Worm (Caenorhabditis elegans): Measurements from ENCODE around the gene pmp-1.

The pmp-1 gene

ce11 chrII:6860043-6860442, 23.5 kb downstream of the pmp-1 start:
- TF ChIP-seq lin-13 (tag; optimal IDR thresholded peaks at IDR 0.05) = no peak
- TF ChIP-seq ham-2 (GFP tag; optimal IDR thresholded peaks at IDR 0.05) = no peak
- no peak for TF ChIP-seq elt-1 (tag; optimal IDR thresholded peaks at IDR 0.05; ENCODE audit: borderline replicate concordance, insufficient read depth)
- TF ChIP-seq zip-8 (tag; optimal IDR thresholded peaks at IDR 0.05) = no peak
- no peak for TF ChIP-seq nhr-2 (tag; optimal IDR thresholded peaks at IDR 0.05)
- no peak for TF ChIP-seq ces-1 (GFP tag; optimal IDR thresholded peaks at IDR 0.05)
- TF ChIP-seq sem-2 (GFP tag; optimal IDR thresholded peaks at IDR 0.05) = no peak
- no peak for TF ChIP-seq unc-39 (tag; optimal IDR thresholded peaks at IDR 0.05)
- TF ChIP-seq flh-1 (GFP tag; optimal IDR thresholded peaks at IDR 0.05) = no peak
- no peak for TF ChIP-seq ceh-39 (tag; optimal IDR thresholded peaks at IDR 0.05)

ce11 chrII:6858835-6859234, 24.7 kb downstream of the pmp-1 start:
- TF ChIP-seq snpc-4 (tag; optimal IDR thresholded peaks at IDR 0.05) (no peak), sem-2 (GFP tag; optimal IDR thresholded peaks at IDR 0.05) (no peak), ceh-83 (GFP tag; optimal IDR thresholded peaks at IDR 0.05) (no peak), blmp-1 (tag; optimal IDR thresholded peaks at IDR 0.05) (no peak), nhr-28 (tag; optimal IDR thresholded peaks at IDR 0.05) (no peak), tbx-8 (GFP tag; optimal IDR thresholded peaks at IDR 0.05) (no peak), mep-1 (tag; optimal IDR thresholded peaks at IDR 0.05) (peak; percentile 17), bed-3 (GFP tag; optimal IDR thresholded peaks at IDR 0.05) (no peak), lsy-2 (tag; optimal IDR thresholded peaks at IDR 0.05) (no peak), ceh-43 (GFP tag; optimal IDR thresholded peaks at IDR 0.05) (no peak), ztf-11 (tag; optimal IDR thresholded peaks at IDR 0.05) (no peak), unc-62 (GFP tag; optimal IDR thresholded peaks at IDR 0.05) (peak; percentile 57), zip-8 (tag; optimal IDR thresholded peaks at IDR 0.05) (no peak), unc-39 (tag; optimal IDR thresholded peaks at IDR 0.05) (no peak), unc-120 (tag; optimal IDR thresholded peaks at IDR 0.05; ENCODE audit: poor library complexity, severe bottlenecking) (peak; percentile 38), lin-32 (GFP tag; optimal IDR thresholded peaks at IDR 0.05) (no peak), nhr-76 (tag; optimal IDR thresholded peaks at IDR 0.05) (no peak), mab-5 (tag; optimal IDR thresholded peaks at IDR 0.05) (no peak), ham-2 (GFP tag; optimal IDR thresholded peaks at IDR 0.05) (peak; percentile 46), elt-3 (tag; optimal IDR thresholded peaks at IDR 0.05) (no peak), flh-1 (GFP tag; optimal IDR thresholded peaks at IDR 0.05) (no peak), sptf-1 (tag; optimal IDR thresholded peaks at IDR 0.05) (peak; percentile 71), pha-4 (tag; optimal IDR thresholded peaks at IDR 0.05) (peak; percentile 75), cnd-1 (tag; optimal IDR thresholded peaks at IDR 0.05) (no peak), drap-1 (GFP tag; optimal IDR thresholded peaks at IDR 0.05) (peak; percentile 15), elt-1 (tag; optimal IDR thresholded peaks at IDR 0.05; ENCODE audit: borderline replicate concordance, insufficient read depth) (no peak), mls-2 (tag; optimal IDR thresholded peaks at IDR 0.05) (peak; percentile 80), nhr-237 (tag; optimal IDR thresholded peaks at IDR 0.05) (peak; percentile 30), nhr-2 (tag; optimal IDR thresholded peaks at IDR 0.05) (no peak), ceh-39 (tag; optimal IDR thresholded peaks at IDR 0.05) (no peak), M03D4.4 (tag; optimal IDR thresholded peaks at IDR 0.05) (peak; percentile 28), hlh-1 (tag; optimal IDR thresholded peaks at IDR 0.05) (peak; percentile 10), lin-13 (tag; optimal IDR thresholded peaks at IDR 0.05) (peak; percentile 62), nhr-12 (tag; optimal IDR thresholded peaks at IDR 0.05) (no peak), ces-1 (GFP tag; optimal IDR thresholded peaks at IDR 0.05) (peak; percentile 65)

DNA sequence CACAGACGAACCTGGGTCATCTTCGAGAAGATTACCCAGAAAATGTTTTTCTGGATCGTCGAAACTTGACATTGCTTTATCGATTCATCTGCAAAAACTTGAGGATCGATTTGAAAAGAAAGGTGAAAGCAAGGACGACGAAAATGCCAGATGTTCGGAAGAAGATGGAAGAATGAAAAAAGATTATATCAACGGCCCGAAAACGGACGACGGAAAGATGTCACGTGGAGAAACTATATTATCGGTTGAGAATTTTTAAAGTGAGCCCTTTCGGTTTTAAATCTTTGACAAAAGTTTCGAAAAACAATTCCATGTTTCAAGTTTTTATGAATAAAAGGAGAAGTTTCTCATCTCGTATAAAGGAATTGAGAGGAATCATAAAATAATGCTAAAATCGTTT, 25.4 kb downstream of the pmp-1 start, which contains the start of gene dnj-5:
Gene dnj-5 (minus strand): TSS at position 101 of the 400 bp plus-strand sequence.
- TF ChIP-seq snpc-4 (tag; optimal IDR thresholded peaks at IDR 0.05) (no peak), zip-8 (tag; optimal IDR thresholded peaks at IDR 0.05) (no peak), sem-2 (GFP tag; optimal IDR thresholded peaks at IDR 0.05) (no peak), ces-1 (GFP tag; optimal IDR thresholded peaks at IDR 0.05) (no peak), nhr-2 (tag; optimal IDR thresholded peaks at IDR 0.05) (no peak), M03D4.4 (tag; optimal IDR thresholded peaks at IDR 0.05) (no peak), ztf-11 (tag; optimal IDR thresholded peaks at IDR 0.05) (no peak), bed-3 (GFP tag; optimal IDR thresholded peaks at IDR 0.05) (no peak), ceh-39 (tag; optimal IDR thresholded peaks at IDR 0.05) (no peak), nhr-237 (tag; optimal IDR thresholded peaks at IDR 0.05) (no peak)

DNA sequence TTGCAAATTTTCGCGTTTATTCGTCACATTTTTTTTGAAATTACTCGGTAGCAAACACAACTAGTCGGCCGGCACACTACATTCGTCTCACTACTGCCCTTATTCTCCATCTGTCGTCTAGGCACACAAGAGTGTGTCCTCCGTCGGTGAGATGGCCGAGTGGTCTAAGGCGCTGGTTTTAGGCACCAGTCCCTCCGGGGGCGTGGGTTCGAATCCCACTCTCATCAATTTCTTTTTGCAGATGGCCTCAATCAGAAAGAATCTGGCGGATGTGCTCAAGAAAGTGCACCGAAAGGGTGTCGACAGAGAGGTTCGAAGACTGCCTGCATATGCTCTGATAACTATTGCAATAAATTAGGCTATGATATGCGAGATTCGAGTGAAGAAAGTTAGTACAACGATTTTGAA, 30.5 kb downstream of the pmp-1 start:
- TF ChIP-seq nhr-2 (tag; optimal IDR thresholded peaks at IDR 0.05) (no peak), bed-3 (GFP tag; optimal IDR thresholded peaks at IDR 0.05) (peak; percentile 72), mls-2 (tag; optimal IDR thresholded peaks at IDR 0.05) (peak; percentile 95), ham-2 (GFP tag; optimal IDR thresholded peaks at IDR 0.05) (peak; percentile 68), cnd-1 (tag; optimal IDR thresholded peaks at IDR 0.05) (peak; percentile 96), sem-2 (GFP tag; optimal IDR thresholded peaks at IDR 0.05) (peak; percentile 88), lin-32 (GFP tag; optimal IDR thresholded peaks at IDR 0.05) (peak; percentile 91), mep-1 (tag; optimal IDR thresholded peaks at IDR 0.05) (peak; percentile 68), mab-5 (tag; optimal IDR thresholded peaks at IDR 0.05) (no peak), blmp-1 (tag; optimal IDR thresholded peaks at IDR 0.05) (no peak), unc-62 (GFP tag; optimal IDR thresholded peaks at IDR 0.05) (peak; percentile 76), pha-4 (tag; optimal IDR thresholded peaks at IDR 0.05) (no peak), M03D4.4 (tag; optimal IDR thresholded peaks at IDR 0.05) (peak; percentile 93), elt-1 (tag; optimal IDR thresholded peaks at IDR 0.05; ENCODE audit: borderline replicate concordance, insufficient read depth) (peak; percentile 32), zip-8 (tag; optimal IDR thresholded peaks at IDR 0.05) (no peak), nhr-76 (tag; optimal IDR thresholded peaks at IDR 0.05) (no peak), ces-1 (GFP tag; optimal IDR thresholded peaks at IDR 0.05) (peak; percentile 57), nhr-12 (tag; optimal IDR thresholded peaks at IDR 0.05) (peak; percentile 55), unc-120 (tag; optimal IDR thresholded peaks at IDR 0.05; ENCODE audit: poor library complexity, severe bottlenecking) (peak; percentile 76), sptf-1 (tag; optimal IDR thresholded peaks at IDR 0.05) (peak; percentile 94), snpc-4 (tag; optimal IDR thresholded peaks at IDR 0.05) (no peak), ztf-11 (tag; optimal IDR thresholded peaks at IDR 0.05) (peak; percentile 72), ceh-83 (GFP tag; optimal IDR thresholded peaks at IDR 0.05) (peak; percentile 94), tbx-8 (GFP tag; optimal IDR thresholded peaks at IDR 0.05) (peak; percentile 74), ceh-39 (tag; optimal IDR thresholded peaks at IDR 0.05) (no peak), elt-3 (tag; optimal IDR thresholded peaks at IDR 0.05) (no peak), ceh-43 (GFP tag; optimal IDR thresholded peaks at IDR 0.05) (peak; percentile 75), flh-1 (GFP tag; optimal IDR thresholded peaks at IDR 0.05) (peak; percentile 65), unc-39 (tag; optimal IDR thresholded peaks at IDR 0.05) (peak; percentile 68), hlh-1 (tag; optimal IDR thresholded peaks at IDR 0.05) (peak; percentile 32), drap-1 (GFP tag; optimal IDR thresholded peaks at IDR 0.05) (peak; percentile 91), nhr-237 (tag; optimal IDR thresholded peaks at IDR 0.05) (peak; percentile 45), lsy-2 (tag; optimal IDR thresholded peaks at IDR 0.05) (peak; percentile 35), lin-13 (tag; optimal IDR thresholded peaks at IDR 0.05) (peak; percentile 75), nhr-28 (tag; optimal IDR thresholded peaks at IDR 0.05) (peak; percentile 27)

Data from whole organism, mixed stage, embryonic.